Fruit fly (Drosophila melanogaster) whole organism, embryonic: Measurements from ENCODE around the gene snky.

Experiments used
- Bgb ChIP-seq: fragments of 200-800 bp; sonication (Bioruptor generic); IDR thresholded peaks from 2 replicates; pipeline ENCODE4 v1.3.6; 2022; ENCODE audit warnings: missing biosample characterization, missing genetic modification characterization; ENCODE audit not compliant: partially characterized antibody
- Blimp-1 ChIP-seq: fragments of 200-800 bp; sonication (Bioruptor generic); optimal IDR thresholded peaks from 3 replicates; lab custom pipeline; 2018; ENCODE audit warnings: missing biosample characterization, missing genetic modification characterization, mild to moderate bottlenecking, moderate library complexity, missing genetic modification reagents
- CG10321 ChIP-seq: fragments of 200-800 bp; sonication (Bioruptor generic); IDR thresholded peaks from 2 replicates; pipeline ENCODE4 v1.3.6; 2022; ENCODE audit warnings: missing biosample characterization, missing genetic modification characterization
- CG11085 ChIP-seq: fragments of 200-800 bp; sonication (Bioruptor generic); IDR thresholded peaks from 2 replicates; pipeline ENCODE4 v1.3.6; 2022; ENCODE audit warnings: missing biosample characterization, missing genetic modification characterization
- CG11695 ChIP-seq: fragments of 200-800 bp; sonication (Bioruptor generic); IDR thresholded peaks from 3 replicates; pipeline ENCODE4 v1.3.6; 2022; ENCODE audit warnings: missing biosample characterization, missing genetic modification characterization
- CG11723 ChIP-seq: fragments of 200-800 bp; sonication (Bioruptor generic); optimal IDR thresholded peaks from 2 replicates; lab custom pipeline; 2017; ENCODE audit warnings: missing biosample characterization, mild to moderate bottlenecking, missing genetic modification characterization
- CG12744 ChIP-seq: fragments of 200-800 bp; sonication (Bioruptor generic); optimal IDR thresholded peaks from 2 replicates; lab custom pipeline; 2016; ENCODE audit warnings: missing biosample characterization, missing genetic modification characterization
- CG14667 ChIP-seq: fragments of 200-800 bp; sonication (Bioruptor generic); IDR thresholded peaks from 2 replicates; pipeline ENCODE4 v1.3.6; 2022; ENCODE audit warnings: missing biosample characterization, missing genetic modification characterization
- CG15601 ChIP-seq: fragments of 200-800 bp; sonication (Bioruptor generic); optimal IDR thresholded peaks from 3 replicates; lab custom pipeline; 2019; ENCODE audit warnings: missing biosample characterization, mild to moderate bottlenecking, missing genetic modification characterization, moderate library complexity
- CG15696 ChIP-seq: fragments of 200-800 bp; sonication (Bioruptor generic); optimal IDR thresholded peaks from 2 replicates; lab custom pipeline; 2019; ENCODE audit warnings: missing biosample characterization, mild to moderate bottlenecking, missing genetic modification characterization, moderate library complexity
- CG17359 ChIP-seq: fragments of 200-800 bp; sonication (Bioruptor generic); optimal IDR thresholded peaks from 3 replicates; lab custom pipeline; 2018; ENCODE audit warnings: missing biosample characterization, mild to moderate bottlenecking, missing genetic modification characterization, moderate library complexity
- CG2199 ChIP-seq: fragments of 200-800 bp; sonication (Bioruptor generic); IDR thresholded peaks from 3 replicates; pipeline ENCODE4 v1.3.6; 2022; ENCODE audit warnings: missing biosample characterization, missing genetic modification characterization
- D ChIP-seq, 2 experiments: fragments of 200-800 bp in 1 of 2; fragments of >200 bp in 1 of 2; sonication (Bioruptor generic) in 1 of 2; optimal IDR thresholded peaks; 2 replicates in 1 of 2; 3 replicates in 1 of 2; lab custom pipeline; 2017; ENCODE audit warnings: mild to moderate bottlenecking in 1 of 2, missing biosample characterization in 1 of 2, missing genetic modification characterization in 1 of 2, missing genetic modification reagents in 1 of 2
- Dip2 ChIP-seq: fragments of 200-800 bp; sonication (Bioruptor generic); IDR thresholded peaks from 2 replicates; pipeline ENCODE4 v1.3.6; 2022; ENCODE audit warnings: missing biosample characterization, missing genetic modification characterization
- Doc3 ChIP-seq: fragments of 200-800 bp; sonication (Bioruptor generic); IDR thresholded peaks from 3 replicates; pipeline ENCODE4 v1.3.6; 2022; ENCODE audit warnings: missing biosample characterization, missing genetic modification characterization; ENCODE audit not compliant: partially characterized antibody
- Ets65A ChIP-seq: fragments of 200-800 bp; sonication (Bioruptor generic); peaks from one replicate; lab custom pipeline; 2016; ENCODE audit warnings: missing biosample characterization, missing genetic modification characterization
- Gug ChIP-seq: fragments of 200-800 bp; sonication (Bioruptor generic); IDR thresholded peaks from 4 replicates; pipeline ENCODE4 v1.3.6; 2022; ENCODE audit warnings: missing biosample characterization, missing genetic modification characterization
- Hey ChIP-seq: fragments of 200-800 bp; sonication (Bioruptor generic); optimal IDR thresholded peaks from 3 replicates; lab custom pipeline; 2018; ENCODE audit warnings: missing biosample characterization, mild to moderate bottlenecking, missing genetic modification characterization
- Hr39 ChIP-seq: fragments of >200 bp; optimal IDR thresholded peaks from 2 replicates; lab custom pipeline; 2017
- Lim3 ChIP-seq: fragments of 200-800 bp; sonication (Bioruptor generic); IDR thresholded peaks from 2 replicates; pipeline ENCODE4 v1.3.6; 2022; ENCODE audit warnings: missing biosample characterization, missing genetic modification characterization
- Oaz ChIP-seq: fragments of 200-800 bp; sonication (Bioruptor generic); IDR thresholded peaks from 2 replicates; pipeline ENCODE4 v1.3.6; 2022; ENCODE audit warnings: missing biosample characterization, missing genetic modification characterization
- Pdp1 ChIP-seq, 2 experiments: fragments of 200-800 bp; sonication (Bioruptor generic); optimal IDR thresholded peaks; 3 replicates each; lab custom pipeline; 2016; ENCODE audit warnings: missing biosample characterization in 2 of 2, missing genetic modification characterization in 2 of 2, mild to moderate bottlenecking in 1 of 2, moderate library complexity in 1 of 2
- Sox102F ChIP-seq: fragments of 200-800 bp; sonication (Bioruptor generic); optimal IDR thresholded peaks from 2 replicates; lab custom pipeline; 2018; ENCODE audit warnings: missing biosample characterization, mild to moderate bottlenecking, missing genetic modification characterization, moderate library complexity
- ab ChIP-seq: fragments of 200-800 bp; sonication (Bioruptor generic); optimal IDR thresholded peaks from 2 replicates; lab custom pipeline; 2016; ENCODE audit warnings: missing biosample characterization, missing genetic modification characterization
- abd-A ChIP-seq: fragments of 200-800 bp; sonication (Bioruptor generic); optimal IDR thresholded peaks from 3 replicates; lab custom pipeline; 2019; ENCODE audit warnings: missing biosample characterization, mild to moderate bottlenecking, missing genetic modification characterization, moderate library complexity
- chif ChIP-seq, 2 experiments: fragments of 200-800 bp; sonication (Bioruptor generic); optimal IDR thresholded peaks; 3 replicates each; lab custom pipeline; 2016; ENCODE audit warnings: missing biosample characterization in 2 of 2, missing genetic modification characterization in 2 of 2
- chinmo ChIP-seq: fragments of 200-800 bp; sonication (Bioruptor generic); IDR thresholded peaks from 4 replicates; pipeline ENCODE4 v1.3.6; 2022; ENCODE audit warnings: missing biosample characterization, missing genetic modification characterization; ENCODE audit not compliant: partially characterized antibody
- dati ChIP-seq: fragments of 200-800 bp; sonication (Bioruptor generic); IDR thresholded peaks from 2 replicates; pipeline ENCODE4 v1.3.6; 2022; ENCODE audit warnings: missing biosample characterization, missing genetic modification characterization
- exex ChIP-seq: fragments of 200-800 bp; sonication (Bioruptor generic); optimal IDR thresholded peaks from 4 replicates; lab custom pipeline; 2018; ENCODE audit warnings: missing biosample characterization, mild to moderate bottlenecking, missing genetic modification characterization, moderate library complexity
- fd3F ChIP-seq: fragments of 200-800 bp; sonication (Bioruptor generic); optimal IDR thresholded peaks from 2 replicates; lab custom pipeline; 2018; ENCODE audit warnings: missing biosample characterization, mild to moderate bottlenecking, missing genetic modification characterization, moderate library complexity
- gcm ChIP-seq: fragments of 200-800 bp; sonication (Bioruptor generic); optimal IDR thresholded peaks from 2 replicates; lab custom pipeline; 2019; ENCODE audit warnings: missing biosample characterization, mild to moderate bottlenecking, missing genetic modification characterization, moderate library complexity
- nerfin-1 ChIP-seq: fragments of 200-800 bp; sonication (Bioruptor generic); optimal IDR thresholded peaks from 3 replicates; lab custom pipeline; 2019; ENCODE audit warnings: missing biosample characterization, mild to moderate bottlenecking, missing genetic modification characterization, moderate library complexity
- oc ChIP-seq: fragments of 200-800 bp; sonication (Bioruptor generic); optimal IDR thresholded peaks from 2 replicates; lab custom pipeline; 2018; ENCODE audit warnings: missing biosample characterization, mild to moderate bottlenecking, missing genetic modification characterization, moderate library complexity
- org-1 ChIP-seq: fragments of 200-800 bp; sonication (Bioruptor generic); optimal IDR thresholded peaks from 2 replicates; lab custom pipeline; 2017; ENCODE audit warnings: missing biosample characterization, missing genetic modification characterization
- sd ChIP-seq: fragments of 200-800 bp; sonication (Bioruptor generic); optimal IDR thresholded peaks from 3 replicates; lab custom pipeline; 2018; ENCODE audit warnings: missing biosample characterization, mild to moderate bottlenecking, missing genetic modification characterization, moderate library complexity
- sqz ChIP-seq: fragments of 200-800 bp; sonication (Bioruptor generic); optimal IDR thresholded peaks from 3 replicates; lab custom pipeline; 2018; ENCODE audit warnings: missing biosample characterization, mild to moderate bottlenecking, missing genetic modification characterization
- twi ChIP-seq: fragments of 200-800 bp; optimal IDR thresholded peaks from 2 replicates; lab custom pipeline; 2019; ENCODE audit warnings: missing biosample characterization, mild to moderate bottlenecking, missing genetic modification characterization, moderate library complexity
- vfl ChIP-seq: fragments of 200-800 bp; sonication (Bioruptor generic); optimal IDR thresholded peaks from 2 replicates; lab custom pipeline; 2016; ENCODE audit warnings: missing biosample characterization, missing genetic modification characterization
- z ChIP-seq: fragments of 200-800 bp; sonication (Bioruptor generic); IDR thresholded peaks from 3 replicates; pipeline ENCODE4 v1.3.6; 2022; ENCODE audit warnings: missing biosample characterization, missing genetic modification characterization
- zf30C ChIP-seq: fragments of 200-800 bp; sonication (Bioruptor generic); optimal IDR thresholded peaks from 3 replicates; lab custom pipeline; 2018; ENCODE audit warnings: missing biosample characterization, mild to moderate bottlenecking, missing genetic modification characterization

The snky gene

DNA sequence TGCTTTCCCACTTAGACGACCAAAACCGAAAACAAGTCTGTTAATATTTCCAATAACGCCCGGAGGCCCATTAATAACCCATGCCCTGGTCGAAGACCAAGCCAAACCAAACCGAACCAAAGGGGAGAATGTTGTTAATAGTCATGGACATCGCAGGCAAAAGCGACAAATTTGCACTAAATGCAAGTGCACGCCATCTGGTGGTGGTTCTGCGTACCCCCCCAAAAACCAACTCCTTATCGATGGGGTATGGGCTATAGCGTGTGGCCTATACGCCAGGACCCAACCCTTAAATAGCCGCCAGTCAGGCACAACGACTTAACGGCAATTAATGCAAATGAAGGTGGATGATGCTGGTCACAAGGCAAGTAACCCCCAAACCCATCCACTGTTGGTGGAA is 27.8 kb upstream of the snky start (continued):
- TF ChIP-seq Gug: no peak
- no peak for TF ChIP-seq CG17359
- TF ChIP-seq CG14667 (GFP tag; lab: Robert Waterston, UW): no peak
- no peak for TF ChIP-seq Lim3 (GFP tag; lab: Robert Waterston, UW)
- TF ChIP-seq CG11085: no peak
- TF ChIP-seq, all 482 proteins: peak for 4

DNA sequence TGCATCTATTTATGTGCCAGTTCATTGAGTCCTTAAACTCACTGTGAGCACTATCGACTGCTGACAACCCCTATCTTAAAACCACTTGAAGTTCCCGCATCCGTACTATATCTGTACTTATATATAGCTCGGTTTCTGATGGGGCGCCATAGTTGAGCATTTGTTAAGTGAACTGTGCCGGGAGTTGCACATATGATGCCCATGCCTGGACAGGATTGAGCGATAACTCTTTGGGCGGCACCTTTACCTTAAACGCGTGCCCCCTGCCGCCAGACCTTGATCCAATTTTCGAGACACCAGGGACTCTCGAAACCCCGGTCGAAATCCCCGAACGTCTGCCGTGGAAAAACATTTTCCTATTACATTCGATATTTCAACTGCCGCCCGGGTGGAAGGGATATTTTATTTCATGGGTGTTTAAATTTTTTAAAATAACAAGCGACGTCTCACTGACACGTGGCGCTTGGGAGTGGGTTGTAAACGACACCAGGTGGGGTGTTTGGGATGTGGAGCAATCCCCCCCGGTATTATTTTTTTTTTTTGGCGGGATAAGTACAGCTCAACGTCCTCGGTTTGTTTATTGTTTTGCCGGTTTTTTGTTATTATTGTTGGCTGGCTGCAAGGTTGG is 20.2 kb upstream of the snky start:
- TF ChIP-seq Bgb (GFP tag; lab: Robert Waterston, UW): no peak
- no peak for TF ChIP-seq Dip2 (GFP tag; lab: Robert Waterston, UW)
- TF ChIP-seq CG10321: no peak
- TF ChIP-seq sqz (GFP tag; lab: Kevin White, UChicago): peak; percentile 14
- TF ChIP-seq vfl: no peak
- TF ChIP-seq dati (GFP tag; lab: Robert Waterston, UW): no peak
- TF ChIP-seq chif (GFP tag; optimal IDR thresholded peaks at IDR 0.05; lab: Kevin White, UChicago): no peak
- no peak for TF ChIP-seq Sox102F (GFP tag; lab: Kevin White, UChicago)
- no peak for TF ChIP-seq Doc3
- no peak for TF ChIP-seq CG11723
- TF ChIP-seq oc (tag; lab: Kevin White, UChicago): peak; percentile 18
- TF ChIP-seq gcm (GFP tag; lab: Kevin White, UChicago): peak; percentile 14
- no peak for TF ChIP-seq Pdp1 (GFP tag; optimal IDR thresholded peaks at IDR 0.05; lab: Kevin White, UChicago)
- TF ChIP-seq abd-A (tag; lab: Kevin White, UChicago): peak; percentile 7
- TF ChIP-seq exex (tag; lab: Kevin White, UChicago): no peak
- TF ChIP-seq sd (tag; lab: Kevin White, UChicago): no peak
- TF ChIP-seq CG15696 (tag; lab: Kevin White, UChicago): no peak
- TF ChIP-seq Hey (tag; lab: Kevin White, UChicago): peak; percentile 93
- no peak for TF ChIP-seq Hr39 (lab: Kevin White, UChicago)
- no peak for TF ChIP-seq fd3F
- no peak for TF ChIP-seq CG11695
- TF ChIP-seq zf30C (GFP tag; lab: Kevin White, UChicago): no peak
- peak; percentile 43; the same call in 1 of the 3 replicates for TF ChIP-seq CG2199 (GFP tag; lab: Robert Waterston, UW)
- TF ChIP-seq chinmo (GFP tag; lab: Robert Waterston, UW): no peak
- peak; percentile 93 for TF ChIP-seq twi (tag; lab: Kevin White, UChicago)

DNA sequence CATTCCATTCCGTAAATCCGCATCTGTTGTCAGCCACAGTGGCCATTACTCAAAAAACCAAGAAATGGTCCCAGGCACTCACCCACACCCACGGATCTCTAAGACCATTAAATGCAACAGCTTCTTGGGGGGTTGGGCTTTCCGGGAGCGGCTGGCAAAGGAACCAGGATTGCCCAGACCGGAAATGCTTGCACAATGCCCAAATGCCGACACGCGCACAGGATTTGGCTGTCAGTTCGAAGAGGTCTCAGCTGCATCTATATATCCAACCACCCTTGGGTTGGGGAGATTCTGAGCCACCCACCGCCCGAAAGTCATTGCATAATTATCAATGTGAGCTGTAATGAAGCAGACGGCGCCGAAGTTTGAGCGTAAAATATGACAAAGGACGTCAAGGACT is 19.0 kb upstream of the snky start:
- TF ChIP-seq nerfin-1 (tag; lab: Kevin White, UChicago) (peak; percentile 77), Hey (tag; lab: Kevin White, UChicago) (peak; percentile 82), ab (GFP tag; lab: Kevin White, UChicago) (no peak), twi (tag; lab: Kevin White, UChicago) (peak; percentile 6), Oaz (GFP tag; lab: Robert Waterston, UW) (no peak), org-1 (GFP tag; lab: Kevin White, UChicago) (no peak), CG15601 (tag; lab: Kevin White, UChicago) (no peak)

DNA sequence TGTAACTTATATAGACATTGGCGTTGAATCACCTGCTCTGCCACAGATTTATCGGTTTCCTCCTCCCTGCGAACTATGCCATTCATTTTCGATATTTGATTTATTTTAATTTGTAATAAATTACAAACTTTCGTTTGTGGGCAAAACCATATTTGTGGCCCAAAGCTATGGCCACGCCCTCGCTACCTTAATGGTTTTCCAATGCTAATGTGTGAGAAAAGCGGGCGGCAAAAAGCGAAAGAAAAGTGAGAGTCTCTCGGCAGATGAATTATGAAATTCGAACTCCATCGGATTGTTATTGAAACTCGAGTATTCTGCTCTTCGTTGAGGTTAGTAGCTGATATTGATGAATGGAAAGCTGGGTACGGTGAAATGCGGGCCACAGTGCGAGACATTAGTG is 5.0 kb upstream of the snky start:
- TF ChIP-seq abd-A (tag; lab: Kevin White, UChicago) (peak; percentile 17), oc (tag; lab: Kevin White, UChicago) (peak; percentile 22), Ets65A (GFP tag; lab: Kevin White, UChicago) (peak; percentile 26), CG12744 (GFP tag; lab: Kevin White, UChicago) (no peak), z (GFP tag; lab: Robert Waterston, UW) (no peak), Blimp-1 (GFP tag; lab: Kevin White, UChicago) (peak; percentile 93), CG11695 (0 out of 3 replicates have a peak, but pooled peaks have one; percentile 47), D (optimal IDR thresholded peaks at IDR 0.05; lab: Kevin White, UChicago) (no peak), D (GFP tag; optimal IDR thresholded peaks at IDR 0.05; lab: Kevin White, UChicago) (no peak)
